Worm (Caenorhabditis elegans) whole organism, L4/young adult: Measurements from ENCODE around the gene F31F7.1.

Experiments used
- dao-5 ChIP-seq: sonication (generic microtip); optimal IDR thresholded peaks from 2 replicates; lab custom pipeline; 2016; ENCODE audit warnings: missing genotype, missing genetic modification characterization, moderate library complexity, missing compliant biosample characterization
- him-1 ChIP-seq: sonication (generic microtip); optimal IDR thresholded peaks from 2 replicates; lab custom pipeline; 2016; ENCODE audit warnings: missing genotype, missing genetic modification reagents, missing genetic modification characterization, missing compliant biosample characterization

ce11 chrV:6301046-6301445 lies 24.8 kb downstream of the F31F7.1 start:
- no peak for TF ChIP-seq him-1 (tag; lab: Kevin White, UChicago)
- no peak for TF ChIP-seq dao-5 (tag; lab: Kevin White, UChicago)
